Worm (Caenorhabditis elegans) whole organism, early embryonic: ENCODE data around the gene arp-11.

Experiments
- F13C5.2 ChIP-seq: sonication (generic microtip); optimal IDR thresholded peaks from 2 replicates; lab custom pipeline; 2017; ENCODE audit warnings: mild to moderate bottlenecking, missing genetic modification characterization, inconsistent platforms, missing compliant biosample characterization
- aly-1 ChIP-seq: sonication (generic microtip); optimal IDR thresholded peaks from 2 replicates; lab custom pipeline; 2016; ENCODE audit warnings: missing genetic modification characterization, missing compliant biosample characterization
- ama-1 ChIP-seq: fragments of 150-350 bp; optimal IDR thresholded peaks from 2 replicates; lab custom pipeline; 2014
- flt-1 ChIP-seq: fragments of 200-800 bp; sonication (Bioruptor generic); IDR thresholded peaks from 2 replicates; pipeline ENCODE4 v1.3.6; 2022; ENCODE audit warnings: missing genetic modification characterization, missing compliant biosample characterization
- hmg-4 ChIP-seq: fragments of 200-800 bp; sonication (Bioruptor generic); optimal IDR thresholded peaks from 2 replicates; lab custom pipeline; 2018; ENCODE audit warnings: mild to moderate bottlenecking, missing genetic modification characterization, missing compliant biosample characterization
- hnd-1 ChIP-seq: sonication (generic microtip); optimal IDR thresholded peaks from 2 replicates; lab custom pipeline; 2016; ENCODE audit warnings: missing genetic modification characterization, missing compliant biosample characterization
- pes-1 ChIP-seq: fragments of 200-800 bp; sonication (Bioruptor generic); IDR thresholded peaks from 2 replicates; pipeline ENCODE4 v1.3.6; 2022; ENCODE audit warnings: missing genetic modification reagents, missing genetic modification characterization, missing compliant biosample characterization
- scrt-1 ChIP-seq: fragments of 200-800 bp; sonication (Bioruptor generic); IDR thresholded peaks from 2 replicates; pipeline ENCODE4 v1.3.6; 2022; ENCODE audit warnings: missing genetic modification characterization, missing compliant biosample characterization
- sea-1 ChIP-seq: fragments of 200-800 bp; sonication (Bioruptor generic); conservative IDR thresholded peaks from 2 replicates; pipeline ENCODE4 v1.3.6; 2022; ENCODE audit warnings: missing genetic modification characterization, missing compliant biosample characterization
- tbx-11 ChIP-seq: fragments of 200-800 bp; sonication (Bioruptor generic); IDR thresholded peaks from 2 replicates; pipeline ENCODE4 v1.3.6; 2022; ENCODE audit warnings: missing genetic modification characterization, missing compliant biosample characterization

ce11 chrIV:7931873-7932272 is 29.8 kb upstream of the arp-11 start:
- no peak for TF ChIP-seq sea-1
- TF ChIP-seq pes-1 (GFP tag; lab: Robert Waterston, UW): no peak
- no peak for TF ChIP-seq flt-1 (GFP tag; lab: Robert Waterston, UW)
- TF ChIP-seq ama-1 (lab: Kevin White, UChicago): no peak
- TF ChIP-seq F13C5.2: no peak
- no peak for TF ChIP-seq hnd-1
- TF ChIP-seq hmg-4: no peak
- no peak for TF ChIP-seq scrt-1 (GFP tag; lab: Robert Waterston, UW)
- TF ChIP-seq tbx-11 (GFP tag; lab: Robert Waterston, UW): no peak
- no peak for TF ChIP-seq aly-1 (tag; lab: Kevin White, UChicago)
